Fruit fly (Drosophila melanogaster): ENCODE data around the gene Lrp4.

The Lrp4 gene

DNA sequence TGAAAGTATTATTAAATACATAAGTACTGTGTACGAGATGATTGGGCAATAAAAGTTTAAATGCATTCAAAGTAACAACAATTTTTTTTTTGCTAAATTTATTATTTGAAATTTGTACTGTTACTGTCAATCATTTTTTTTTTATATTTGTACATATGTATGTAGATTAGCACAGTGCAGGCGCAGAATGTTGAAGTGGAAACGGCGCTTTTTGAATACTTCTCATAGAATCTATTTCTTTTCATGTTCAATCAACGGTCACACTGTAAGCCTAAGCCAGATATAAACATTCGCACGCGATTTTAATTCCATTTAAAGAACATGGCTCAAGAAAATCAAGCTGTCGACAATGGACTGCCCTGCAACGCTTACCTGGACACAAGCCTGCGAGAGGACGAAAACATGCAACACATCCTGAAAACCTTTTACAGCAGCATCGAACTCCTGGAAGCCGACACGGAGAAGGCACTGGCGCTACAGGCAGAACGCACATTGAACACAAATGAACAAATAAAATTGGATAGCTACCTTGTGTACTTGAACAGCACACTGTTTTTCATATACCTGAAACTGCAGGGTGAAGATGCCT is 34.2 kb downstream of the Lrp4 start, which contains the start of gene Rrp47 (continued):
- TF ChIP-seq NfI (GFP tag; optimal IDR thresholded peaks at IDR 0.05) (no peak), aop (GFP tag; IDR thresholded peaks at IDR 0.05) (no peak), ara (GFP tag; IDR thresholded peaks at IDR 0.05) (no peak), CG2202 (tag; optimal IDR thresholded peaks at IDR 0.05) (no peak), B-H1 (GFP tag; IDR thresholded peaks at IDR 0.05) (no peak), ind (GFP tag; optimal IDR thresholded peaks at IDR 0.05) (no peak), tgo (GFP tag; IDR thresholded peaks at IDR 0.05) (no peak), CG4360 (GFP tag; IDR thresholded peaks at IDR 0.05) (no peak), Ssrp (tag; optimal IDR thresholded peaks at IDR 0.05) (no peak), CG12236 (GFP tag; optimal IDR thresholded peaks at IDR 0.05) (no peak), Lim3 (GFP tag; IDR thresholded peaks at IDR 0.05) (no peak), bcd (GFP tag; optimal IDR thresholded peaks at IDR 0.05) (no peak), kni (GFP tag; optimal IDR thresholded peaks at IDR 0.05) (no peak), NK7.1 (GFP tag; optimal IDR thresholded peaks at IDR 0.05) (no peak), MESR4 (GFP tag; optimal IDR thresholded peaks at IDR 0.05) (peak; percentile 83), CG10321 (GFP tag; IDR thresholded peaks at IDR 0.05) (no peak), tx (GFP tag; optimal IDR thresholded peaks at IDR 0.05) (no peak), zfh1 (GFP tag; IDR thresholded peaks at IDR 0.05) (no peak), Deaf1 (tag; optimal IDR thresholded peaks at IDR 0.05) (no peak), CG6689 (GFP tag; IDR thresholded peaks at IDR 0.05) (no peak), CG11695 (GFP tag; IDR thresholded peaks at IDR 0.05) (no peak), D19A (tag; optimal IDR thresholded peaks at IDR 0.05) (peak; percentile 8), Sry-β (GFP tag; optimal IDR thresholded peaks at IDR 0.05) (no peak), CG5953 (GFP tag; IDR thresholded peaks at IDR 0.05) (no peak), CG33213 (GFP tag; optimal IDR thresholded peaks at IDR 0.05) (no peak), cas (GFP tag; IDR thresholded peaks at IDR 0.05) (no peak), CG13624 (GFP tag; optimal IDR thresholded peaks at IDR 0.05) (no peak), fru (optimal IDR thresholded peaks at IDR 0.05) (no peak), fd3F (GFP tag; optimal IDR thresholded peaks at IDR 0.05) (no peak), CG14965 (GFP tag; optimal IDR thresholded peaks at IDR 0.05; ENCODE audit: borderline replicate concordance) (no peak), pan (optimal IDR thresholded peaks at IDR 0.05) (no peak), pan (GFP tag; optimal IDR thresholded peaks at IDR 0.05 in 1 of 2, IDR thresholded peaks at IDR 0.05 in 1 of 2) (no peak), YL-1 (GFP tag; optimal IDR thresholded peaks at IDR 0.05) (peak; percentile 20), Ada2b (GFP tag; IDR thresholded peaks at IDR 0.05) (no peak), CG3407 (GFP tag; optimal IDR thresholded peaks at IDR 0.05) (no peak), emc (GFP tag; optimal IDR thresholded peaks at IDR 0.05) (no peak), CG34422 (GFP tag; IDR thresholded peaks at IDR 0.05) (no peak), nmo (GFP tag; optimal IDR thresholded peaks at IDR 0.05) (no peak), sd (tag; optimal IDR thresholded peaks at IDR 0.05) (no peak), CG10462 (GFP tag; optimal IDR thresholded peaks at IDR 0.05) (no peak), pnt (GFP tag; optimal IDR thresholded peaks at IDR 0.05) (no peak), CG17186 (GFP tag; optimal IDR thresholded peaks at IDR 0.05) (peak; percentile 3), CG18764 (GFP tag; optimal IDR thresholded peaks at IDR 0.05) (no peak), disco-r (GFP tag; optimal IDR thresholded peaks at IDR 0.05) (no peak), CG31441 (GFP tag; IDR thresholded peaks at IDR 0.05) (no peak), CG2678 (tag; optimal IDR thresholded peaks at IDR 0.05) (no peak), Dref (GFP tag; IDR thresholded peaks at IDR 0.05) (no peak), ro (GFP tag; IDR thresholded peaks at IDR 0.05) (no peak), CG32767 (GFP tag; IDR thresholded peaks at IDR 0.05) (no peak), crol (GFP tag; IDR thresholded peaks at IDR 0.05) (no peak), Mes4 (GFP tag; optimal IDR thresholded peaks at IDR 0.05) (no peak), CG6854 (GFP tag; optimal IDR thresholded peaks at IDR 0.05) (no peak), CG17359 (tag; optimal IDR thresholded peaks at IDR 0.05) (peak; percentile 62)
